Worm (Caenorhabditis elegans) whole organism, dauer: Measurements from ENCODE around the gene sodh-2.

ENCODE experiments used
- unc-62 ChIP-seq: sonication (generic microtip); optimal IDR thresholded peaks from 2 replicates; lab custom pipeline; 2017; ENCODE audit warnings: missing biosample characterization, missing genetic modification reagents, missing genetic modification characterization

sodh-2 gene

DNA sequence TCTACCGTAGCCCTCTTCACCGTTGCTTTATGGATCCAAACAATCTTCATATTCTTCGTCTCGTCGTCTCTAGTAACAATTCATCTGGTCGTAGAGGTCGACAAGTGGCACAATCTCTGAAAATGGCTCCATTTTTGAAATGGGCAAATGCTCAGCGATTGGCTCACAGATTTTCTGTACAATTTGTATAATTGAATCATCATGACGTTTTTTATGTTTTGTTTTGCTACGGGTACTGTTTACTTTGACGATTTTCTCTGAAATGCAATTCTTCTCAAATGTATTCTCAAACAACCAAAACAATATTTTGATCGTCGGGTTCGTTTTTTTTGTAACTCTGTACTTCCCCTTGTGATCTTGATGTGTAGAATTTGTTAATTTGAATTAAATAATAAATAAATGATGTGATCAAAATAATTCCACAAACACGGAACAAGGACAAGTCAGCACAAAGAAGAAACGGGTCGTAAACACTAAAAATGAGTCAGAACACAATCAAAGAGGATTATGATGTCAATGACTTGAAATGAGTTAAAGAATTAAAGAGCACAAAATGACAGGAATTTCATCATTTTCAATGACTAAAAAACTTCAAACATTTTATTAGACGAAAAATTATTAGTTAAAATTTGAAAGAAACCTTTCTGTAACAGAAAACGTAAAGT, 29.0 kb downstream of the sodh-2 start:
- TF ChIP-seq unc-62 (GFP tag; lab: Kevin White, UChicago), result no peak

DNA sequence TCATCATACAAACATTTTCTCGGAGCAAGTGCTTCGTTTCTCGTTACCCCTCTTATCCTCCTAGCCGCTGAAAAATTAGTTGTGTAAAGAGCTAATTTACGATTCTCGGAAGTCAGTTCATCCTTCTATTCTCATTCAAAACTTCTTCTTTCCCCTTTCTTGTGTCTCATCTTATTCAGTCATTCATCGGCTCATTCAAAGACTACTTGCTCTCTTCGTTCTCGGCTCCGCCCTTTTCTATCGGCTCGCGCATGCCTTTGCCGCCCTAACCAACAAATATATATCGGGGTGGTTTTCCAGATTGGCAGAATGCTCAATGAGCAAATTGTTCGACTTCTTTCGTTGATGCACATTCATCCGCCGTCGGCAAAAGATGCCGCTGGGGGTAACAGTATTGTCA, 30.7 kb downstream of the sodh-2 start, which contains the start of gene R13H4.5:
R13H4.5 (plus strand) TSS at position 301 of the 400 bp plus-strand sequence.
- TF ChIP-seq unc-62 (GFP tag; lab: Kevin White, UChicago), result no peak

DNA sequence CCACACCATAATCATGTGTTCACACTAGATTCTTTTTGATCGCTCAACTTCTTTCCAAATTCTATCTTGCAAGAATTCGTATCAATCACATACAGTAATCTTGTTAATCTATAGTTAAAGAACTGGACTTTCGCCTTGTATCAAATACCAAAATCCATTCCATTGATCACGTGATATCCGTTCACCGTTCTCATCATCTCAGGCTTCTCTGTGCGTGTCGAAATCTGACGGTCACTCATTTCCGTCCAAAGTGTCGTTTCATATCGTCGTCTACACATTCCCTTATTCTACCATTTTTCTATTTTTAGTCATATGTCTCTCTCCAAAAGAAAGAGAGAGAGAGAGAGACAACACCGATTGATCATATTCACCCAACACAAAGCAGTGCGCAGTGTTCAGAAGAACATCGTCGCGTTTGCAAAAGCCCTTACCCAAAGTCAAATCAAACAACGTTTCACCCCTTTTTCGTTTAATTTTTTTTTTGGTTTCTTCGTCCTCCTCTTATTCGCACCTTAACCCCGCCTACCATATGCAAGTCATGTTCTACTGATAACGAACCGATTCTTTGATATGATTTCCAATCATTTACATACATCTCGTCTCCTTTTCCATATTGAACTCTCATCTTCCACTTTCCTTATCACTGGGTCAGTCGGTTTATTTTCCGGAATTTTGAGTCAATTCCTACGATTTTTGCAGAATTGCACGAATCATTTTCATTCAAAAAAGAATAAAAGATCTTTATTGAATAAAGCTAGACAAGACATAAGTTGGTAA, 31.8 kb downstream of the sodh-2 start:
- TF ChIP-seq unc-62 (GFP tag; lab: Kevin White, UChicago), result no peak

DNA sequence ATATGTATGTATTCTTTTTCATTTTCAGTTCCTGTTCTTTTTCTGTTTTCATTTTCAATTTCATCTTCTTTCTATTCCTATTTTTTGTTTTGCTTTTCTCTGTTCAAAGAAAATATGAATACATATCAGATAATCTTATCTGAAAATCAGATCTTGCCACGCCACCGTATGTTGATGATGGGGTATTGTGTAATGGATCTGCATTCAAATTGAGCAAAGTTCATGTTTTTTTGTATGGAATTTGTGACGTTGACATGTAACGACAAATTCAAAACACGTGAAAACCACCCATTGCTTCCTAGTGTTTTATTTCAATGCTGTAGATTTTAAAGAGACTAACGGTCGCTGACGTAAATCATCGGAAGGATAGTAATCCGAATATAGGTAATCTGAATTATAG, 32.7 kb downstream of the sodh-2 start:
- TF ChIP-seq unc-62 (GFP tag; lab: Kevin White, UChicago), result no peak

DNA sequence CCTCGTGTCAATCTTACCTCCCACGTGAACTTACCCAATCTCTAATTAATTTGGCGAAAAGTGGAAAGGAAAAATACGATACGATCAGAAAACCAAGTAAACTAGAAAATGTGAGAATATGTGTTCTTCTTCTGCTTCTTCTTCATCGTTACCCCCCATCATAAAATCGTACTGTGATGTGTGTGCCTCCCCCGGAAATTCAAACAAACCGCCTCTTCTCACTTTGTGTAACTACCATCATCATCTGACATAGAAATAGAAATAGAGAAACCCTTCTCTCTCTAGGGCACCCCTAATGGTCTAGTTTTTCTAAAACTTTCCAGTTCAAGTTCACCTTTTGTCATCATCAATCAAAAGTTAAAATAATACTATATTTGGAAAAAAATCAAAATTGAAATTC, 33.3 kb downstream of the sodh-2 start:
- no peak for TF ChIP-seq unc-62 (GFP tag; lab: Kevin White, UChicago)

DNA sequence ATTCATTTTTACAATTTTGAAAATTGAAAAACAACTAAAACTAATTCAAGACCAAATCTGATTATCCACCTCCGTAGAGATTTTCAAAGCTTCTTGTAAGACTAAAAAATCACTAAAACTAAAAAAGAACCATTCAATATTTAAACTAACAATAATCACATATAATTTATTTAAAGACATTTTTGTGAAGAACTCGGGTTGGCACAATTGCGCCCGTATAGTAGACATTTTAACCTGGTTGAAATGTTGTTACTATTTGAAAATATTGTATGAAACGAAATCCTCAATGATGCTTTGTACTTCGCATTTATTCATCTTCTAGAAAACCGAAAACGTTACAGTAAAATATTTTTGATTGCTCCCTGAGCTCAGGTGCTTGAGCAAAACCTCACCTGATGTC, 35.0 kb downstream of the sodh-2 start:
- no peak for TF ChIP-seq unc-62 (GFP tag; lab: Kevin White, UChicago)

DNA sequence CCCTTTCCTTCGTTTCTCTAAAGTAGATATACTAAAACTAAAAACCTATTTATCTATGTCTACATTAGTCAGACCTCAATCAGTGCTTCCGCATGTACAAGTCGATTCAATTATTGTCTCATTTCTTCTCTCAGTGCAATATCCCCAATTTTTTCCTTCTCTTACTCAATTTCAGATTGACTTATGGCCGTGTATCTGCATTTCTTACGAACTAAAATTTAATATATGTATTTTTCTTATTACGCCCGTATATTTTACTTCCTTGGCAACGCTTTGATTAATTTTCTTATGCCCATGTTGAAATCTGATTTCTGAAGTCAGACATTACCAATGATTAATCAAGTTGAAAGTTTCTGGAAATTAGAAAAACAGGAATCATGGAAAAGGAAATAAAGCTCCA, 36.1 kb downstream of the sodh-2 start:
- TF ChIP-seq unc-62 (GFP tag; lab: Kevin White, UChicago), result no peak

DNA sequence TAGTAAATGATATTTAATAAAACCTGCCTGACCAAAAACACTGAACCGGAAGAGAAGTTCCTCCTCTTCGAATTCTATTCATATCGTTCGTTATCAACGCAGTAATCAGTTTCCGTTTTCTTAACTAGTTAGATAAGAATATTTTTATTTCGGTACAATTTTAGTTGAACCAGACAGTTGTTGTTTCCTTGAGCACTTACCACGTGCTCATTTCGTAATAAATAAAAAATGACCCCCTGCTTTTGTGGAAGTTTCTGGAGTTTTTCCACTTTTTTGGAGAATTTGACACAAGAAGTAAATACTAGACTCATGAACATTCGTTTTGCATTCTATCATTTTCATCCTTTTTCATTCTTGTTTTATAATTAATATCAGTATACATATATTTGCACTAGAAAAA, 37.3 kb downstream of the sodh-2 start:
- TF ChIP-seq unc-62 (GFP tag; lab: Kevin White, UChicago), result no peak

DNA sequence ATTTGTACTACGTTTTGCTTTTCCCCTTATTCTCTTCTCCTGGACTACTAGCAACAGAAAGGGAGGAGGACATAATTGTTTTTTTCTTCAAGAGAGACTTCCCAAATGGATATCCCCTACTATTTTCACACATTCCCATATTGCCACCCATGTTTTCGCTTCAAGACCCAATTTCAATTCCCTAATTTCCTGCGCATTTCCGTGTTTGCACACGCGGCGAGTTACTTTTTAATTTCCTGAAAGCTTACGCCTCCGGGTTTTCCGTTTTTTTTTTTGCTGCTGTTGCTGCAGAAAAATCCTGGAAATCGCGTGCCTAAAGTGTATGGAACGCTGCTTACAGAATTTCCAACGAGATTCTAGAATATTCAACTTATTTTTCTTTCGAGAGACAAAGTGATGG, 38.7 kb downstream of the sodh-2 start:
- TF ChIP-seq unc-62 (GFP tag; lab: Kevin White, UChicago), result no peak

DNA sequence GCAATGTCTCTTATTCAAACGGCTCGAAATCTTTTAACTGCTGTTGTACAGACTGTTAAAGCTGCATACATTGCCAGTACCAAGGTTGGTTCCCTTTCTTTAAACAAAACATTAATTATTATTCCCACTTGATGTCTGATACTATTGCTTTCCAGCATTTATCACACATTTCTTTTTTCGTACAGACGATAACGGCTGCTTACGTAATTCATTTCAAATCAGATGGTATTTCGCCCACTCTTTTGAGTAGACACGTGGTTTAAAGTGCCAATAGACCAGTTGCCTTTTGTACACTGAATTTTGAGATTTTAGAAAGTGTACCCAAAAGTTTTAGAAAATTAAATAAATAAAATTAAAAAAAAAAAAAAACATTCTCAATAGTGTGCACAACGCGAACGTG, 41.6 kb downstream of the sodh-2 start:
- no peak for TF ChIP-seq unc-62 (GFP tag; lab: Kevin White, UChicago)

DNA sequence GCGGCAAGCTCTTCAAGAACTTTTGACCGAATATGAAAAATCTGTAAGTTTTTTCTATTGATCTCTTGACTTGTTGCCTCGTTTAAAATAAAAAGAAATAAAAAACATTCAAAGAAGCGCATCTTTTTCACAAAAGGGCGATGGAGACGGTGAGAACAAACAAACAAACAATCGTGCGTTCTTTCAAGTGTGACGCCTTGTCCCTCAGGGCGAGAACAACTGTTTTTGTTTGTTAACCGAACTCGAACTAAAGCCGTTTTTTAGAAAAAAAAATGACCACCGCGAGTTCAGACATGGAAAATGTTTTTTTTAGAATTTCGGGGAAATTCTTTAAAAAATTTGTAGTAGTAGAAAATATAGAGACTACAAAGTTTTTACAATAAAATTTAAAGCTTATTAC, 44.1 kb downstream of the sodh-2 start:
- no peak for TF ChIP-seq unc-62 (GFP tag; lab: Kevin White, UChicago)

DNA sequence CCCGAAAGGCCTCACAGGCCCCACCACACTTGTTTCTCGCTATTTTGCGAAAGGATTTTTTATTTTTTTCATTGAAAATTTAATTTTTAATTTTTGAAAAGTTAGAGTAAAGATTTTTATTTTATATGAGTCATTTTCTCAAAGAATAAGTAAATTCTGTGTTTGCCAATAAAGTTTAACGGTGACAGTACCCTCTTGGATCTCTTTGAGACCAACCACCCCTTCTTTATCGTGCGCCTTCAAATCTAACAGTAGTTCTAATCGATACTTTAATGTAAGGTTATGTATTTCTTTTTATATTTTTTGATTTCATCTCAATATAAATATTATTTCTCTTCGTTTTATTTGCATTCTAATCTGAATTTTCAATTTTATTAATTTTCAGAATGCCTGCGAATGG, 45.6 kb downstream of the sodh-2 start, which contains the start of gene hmp-1:
hmp-1 (plus strand) TSS at position 380 of the 400 bp plus-strand sequence.
- no peak for TF ChIP-seq unc-62 (GFP tag; lab: Kevin White, UChicago)

DNA sequence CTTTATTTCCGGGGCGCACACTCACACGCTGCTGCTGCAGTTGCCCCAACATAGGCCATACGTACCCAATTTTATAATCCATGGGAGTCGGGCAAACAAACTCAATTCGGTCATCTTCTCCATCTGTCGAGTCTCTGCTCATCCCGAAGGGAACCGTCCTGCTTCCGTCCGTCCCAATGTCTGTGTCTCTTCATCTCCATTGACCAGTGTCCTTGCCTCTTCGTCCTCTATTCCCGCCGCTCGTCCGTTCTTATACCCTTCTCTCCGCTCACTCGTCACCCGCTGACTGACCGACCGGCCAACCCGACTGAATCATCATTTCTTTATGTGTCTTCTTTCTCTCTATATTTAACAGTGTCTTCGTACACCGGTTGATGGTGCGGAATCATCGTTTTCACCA, 46.2 kb downstream of the sodh-2 start:
- TF ChIP-seq unc-62 (GFP tag; lab: Kevin White, UChicago), result no peak

DNA sequence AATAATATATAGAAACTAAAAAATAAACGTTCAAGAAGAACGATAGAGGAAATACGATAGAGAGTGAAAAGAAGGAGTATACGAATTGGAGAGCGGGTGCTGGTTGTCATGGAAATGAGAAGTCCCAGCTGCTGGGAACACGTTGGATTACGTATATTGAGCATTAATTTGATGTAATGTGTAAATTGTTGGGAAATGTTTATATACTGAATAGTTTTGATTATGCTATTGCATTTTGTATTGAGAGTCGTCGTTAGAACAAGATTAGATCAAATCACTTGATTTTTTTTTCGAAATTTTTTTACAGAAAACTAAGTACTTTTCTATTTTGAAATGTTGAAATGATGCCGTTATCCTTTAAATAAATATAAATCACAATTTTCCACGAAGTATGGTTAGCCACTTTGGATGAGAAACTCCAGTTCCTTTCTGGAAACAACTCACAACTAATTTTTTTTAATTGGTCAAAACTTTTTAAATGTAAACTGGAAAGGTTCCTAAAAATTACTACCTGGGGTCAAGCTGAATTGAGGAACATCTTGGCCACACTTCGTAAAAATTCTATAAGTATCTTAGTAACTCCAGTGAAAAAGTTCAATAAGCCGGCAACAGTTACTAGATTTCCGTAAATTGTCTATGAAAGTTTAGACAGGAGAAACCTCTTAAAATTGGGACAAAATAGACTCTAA, 47.2 kb downstream of the sodh-2 start, which contains the start of gene nphp-4:
nphp-4 (minus strand) TSS at position 51 of the 689 bp plus-strand sequence.
- no peak for TF ChIP-seq unc-62 (GFP tag; lab: Kevin White, UChicago)
